Fruit fly (Drosophila melanogaster) whole organism, embryonic: ENCODE results near the gene Hmt4-20.

ENCODE experiments used
- CG10274 ChIP-seq: fragments of 200-800 bp; sonication (Bioruptor generic); optimal IDR thresholded peaks from 3 replicates; lab custom pipeline; 2017; ENCODE audit warnings: missing biosample characterization, mild to moderate bottlenecking, missing genetic modification characterization
- CG10959 ChIP-seq: fragments of 200-800 bp; sonication (Bioruptor generic); IDR thresholded peaks from 2 replicates; pipeline ENCODE4 v1.3.6; 2022; ENCODE audit warnings: missing biosample characterization, missing genetic modification characterization
- CG12299 ChIP-seq: fragments of 200-800 bp; sonication (Bioruptor generic); optimal IDR thresholded peaks from 2 replicates; lab custom pipeline; 2018; ENCODE audit warnings: missing biosample characterization, mild to moderate bottlenecking, missing genetic modification characterization
- CG1233 ChIP-seq: fragments of 200-800 bp; sonication (Bioruptor generic); optimal IDR thresholded peaks from 4 replicates; lab custom pipeline; 2018; ENCODE audit warnings: missing biosample characterization, mild to moderate bottlenecking, missing genetic modification characterization
- CG12391 ChIP-seq: fragments of 200-800 bp; sonication (Bioruptor generic); optimal IDR thresholded peaks from 3 replicates; lab custom pipeline; 2018; ENCODE audit warnings: missing biosample characterization, mild to moderate bottlenecking, missing genetic modification characterization, moderate library complexity
- CG14860 ChIP-seq: fragments of 200-800 bp; sonication (Bioruptor generic); IDR thresholded peaks from 3 replicates; pipeline ENCODE4 v1.3.6; 2022; ENCODE audit warnings: missing biosample characterization, missing genetic modification characterization; ENCODE audit not compliant: partially characterized antibody
- CG15696 ChIP-seq: fragments of 200-800 bp; sonication (Bioruptor generic); optimal IDR thresholded peaks from 2 replicates; lab custom pipeline; 2019; ENCODE audit warnings: missing biosample characterization, mild to moderate bottlenecking, missing genetic modification characterization, moderate library complexity
- CG1602 ChIP-seq: fragments of 200-800 bp; sonication (Bioruptor generic); optimal IDR thresholded peaks from 3 replicates; lab custom pipeline; 2016; ENCODE audit warnings: missing biosample characterization, missing genetic modification characterization
- CG16863 ChIP-seq: fragments of 200-800 bp; sonication (Bioruptor generic); optimal IDR thresholded peaks from 3 replicates; lab custom pipeline; 2016; ENCODE audit warnings: missing biosample characterization, missing genetic modification characterization
- CG31388 ChIP-seq: fragments of 200-800 bp; sonication (Bioruptor generic); optimal IDR thresholded peaks from 2 replicates; lab custom pipeline; 2016; ENCODE audit warnings: missing biosample characterization, missing genetic modification characterization
- CG32767 ChIP-seq: fragments of 200-800 bp; sonication (Bioruptor generic); IDR thresholded peaks from 2 replicates; pipeline ENCODE4 v1.3.6; 2022; ENCODE audit warnings: missing biosample characterization, missing genetic modification characterization
- CG33213 ChIP-seq: fragments of 200-800 bp; sonication (Bioruptor generic); optimal IDR thresholded peaks from 3 replicates; lab custom pipeline; 2016; ENCODE audit warnings: missing biosample characterization, missing genetic modification characterization
- CG34224 ChIP-seq: fragments of 200-800 bp; sonication (Bioruptor generic); IDR thresholded peaks from 3 replicates; pipeline ENCODE4 v1.3.6; 2022; ENCODE audit warnings: missing biosample characterization, missing genetic modification characterization; ENCODE audit not compliant: partially characterized antibody
- CG4282 ChIP-seq: fragments of 200-800 bp; sonication (Bioruptor generic); optimal IDR thresholded peaks from 2 replicates; lab custom pipeline; 2016; ENCODE audit warnings: missing biosample characterization, missing genetic modification characterization
- CG4328 ChIP-seq: fragments of 200-800 bp; sonication (Bioruptor generic); optimal IDR thresholded peaks from 3 replicates; lab custom pipeline; 2017; ENCODE audit warnings: missing biosample characterization, missing genetic modification reagents, missing genetic modification characterization
- CG5245 ChIP-seq: fragments of 200-800 bp; sonication (Bioruptor generic); optimal IDR thresholded peaks from 3 replicates; lab custom pipeline; 2016; ENCODE audit warnings: missing biosample characterization, missing genetic modification characterization
- CG6254 ChIP-seq: fragments of 200-800 bp; sonication (Bioruptor generic); optimal IDR thresholded peaks from 3 replicates; lab custom pipeline; 2017; ENCODE audit warnings: mild to moderate bottlenecking, missing biosample characterization, missing genetic modification reagents, missing genetic modification characterization
- CG6654 ChIP-seq: fragments of 200-800 bp; sonication (Bioruptor generic); optimal IDR thresholded peaks from 2 replicates; lab custom pipeline; 2017; ENCODE audit warnings: missing biosample characterization, mild to moderate bottlenecking, missing genetic modification characterization
- CG7786 ChIP-seq: fragments of 200-800 bp; sonication (Bioruptor generic); optimal IDR thresholded peaks from 2 replicates; lab custom pipeline; 2016; ENCODE audit warnings: missing biosample characterization, missing genetic modification characterization
- CG7963 ChIP-seq: fragments of 200-800 bp; sonication (Bioruptor generic); IDR thresholded peaks from 3 replicates; pipeline ENCODE4 v1.3.6; 2022; ENCODE audit warnings: missing biosample characterization, missing genetic modification characterization; ENCODE audit not compliant: partially characterized antibody
- CG9215 ChIP-seq: fragments of 200-800 bp; sonication (Bioruptor generic); IDR thresholded peaks from 2 replicates; pipeline ENCODE4 v1.3.6; 2022; ENCODE audit warnings: missing biosample characterization, missing genetic modification characterization
- CrebB ChIP-seq: fragments of 200-800 bp; sonication (Bioruptor generic); optimal IDR thresholded peaks from 3 replicates; lab custom pipeline; 2018; ENCODE audit warnings: missing biosample characterization, mild to moderate bottlenecking, missing genetic modification characterization
- HLH54F ChIP-seq: fragments of 200-800 bp; sonication (Bioruptor generic); optimal IDR thresholded peaks from 3 replicates; lab custom pipeline; 2016; ENCODE audit warnings: missing biosample characterization, missing genetic modification characterization
- HmgZ ChIP-seq: fragments of 200-800 bp; sonication (Bioruptor generic); optimal IDR thresholded peaks from 2 replicates; lab custom pipeline; 2018; ENCODE audit warnings: missing biosample characterization, mild to moderate bottlenecking, missing genetic modification characterization
- Hmx ChIP-seq: fragments of 200-800 bp; sonication (Bioruptor generic); optimal IDR thresholded peaks from 2 replicates; lab custom pipeline; 2016; ENCODE audit warnings: missing biosample characterization, missing genetic modification characterization
- Lhr ChIP-seq: fragments of 200-800 bp; sonication (Bioruptor generic); optimal IDR thresholded peaks from 3 replicates; lab custom pipeline; 2017; ENCODE audit warnings: mild to moderate bottlenecking, missing biosample characterization, missing genetic modification reagents, missing genetic modification characterization
- Mrtf ChIP-seq: fragments of 200-800 bp; sonication (Bioruptor generic); IDR thresholded peaks from 3 replicates; pipeline ENCODE4 v1.3.6; 2022; ENCODE audit warnings: missing biosample characterization, missing genetic modification characterization
- Myb ChIP-seq: fragments of 200-800 bp; sonication (Bioruptor generic); optimal IDR thresholded peaks from 2 replicates; lab custom pipeline; 2016; ENCODE audit warnings: missing biosample characterization, missing genetic modification characterization
- Sin3A ChIP-seq: fragments of >200 bp; optimal IDR thresholded peaks from 2 replicates; lab custom pipeline; 2018
- ab ChIP-seq: fragments of 200-800 bp; sonication (Bioruptor generic); optimal IDR thresholded peaks from 2 replicates; lab custom pipeline; 2016; ENCODE audit warnings: missing biosample characterization, missing genetic modification characterization
- ara ChIP-seq: fragments of 200-800 bp; sonication (Bioruptor generic); IDR thresholded peaks from 2 replicates; pipeline ENCODE4 v1.3.6; 2022; ENCODE audit warnings: missing biosample characterization, missing genetic modification characterization
- ase ChIP-seq: fragments of 200-800 bp; sonication (Bioruptor generic); IDR thresholded peaks from 3 replicates; pipeline ENCODE4 v1.3.6; 2022; ENCODE audit warnings: missing biosample characterization, missing genetic modification characterization
- cg ChIP-seq: fragments of 200-800 bp; sonication (Bioruptor generic); optimal IDR thresholded peaks from 3 replicates; lab custom pipeline; 2019; ENCODE audit warnings: missing biosample characterization, mild to moderate bottlenecking, missing genetic modification characterization, moderate library complexity
- chif ChIP-seq, 2 experiments: fragments of 200-800 bp; sonication (Bioruptor generic); optimal IDR thresholded peaks; 3 replicates each; lab custom pipeline; 2016; ENCODE audit warnings: missing biosample characterization in 2 of 2, missing genetic modification characterization in 2 of 2
- gcm ChIP-seq: fragments of 200-800 bp; sonication (Bioruptor generic); optimal IDR thresholded peaks from 2 replicates; lab custom pipeline; 2019; ENCODE audit warnings: missing biosample characterization, mild to moderate bottlenecking, missing genetic modification characterization, moderate library complexity
- jigr1 ChIP-seq: fragments of 200-800 bp; sonication (Bioruptor generic); IDR thresholded peaks from 3 replicates; pipeline ENCODE4 v1.3.6; 2022; ENCODE audit warnings: missing biosample characterization, missing genetic modification characterization
- kni ChIP-seq: fragments of 200-800 bp; sonication (Bioruptor generic); optimal IDR thresholded peaks from 3 replicates; lab custom pipeline; 2017; ENCODE audit warnings: mild to moderate bottlenecking, missing biosample characterization, missing genetic modification reagents, missing genetic modification characterization
- nom ChIP-seq: fragments of 200-800 bp; sonication (Bioruptor generic); optimal IDR thresholded peaks from 2 replicates; lab custom pipeline; 2017; ENCODE audit warnings: missing biosample characterization, missing genetic modification characterization, mild to moderate bottlenecking, moderate library complexity, missing genetic modification reagents
- pfk ChIP-seq: fragments of 200-800 bp; sonication (Bioruptor generic); optimal IDR thresholded peaks from 2 replicates; lab custom pipeline; 2018; ENCODE audit warnings: missing biosample characterization, mild to moderate bottlenecking, missing genetic modification characterization, moderate library complexity
- pita ChIP-seq: fragments of 200-800 bp; sonication (Bioruptor generic); optimal IDR thresholded peaks from 2 replicates; lab custom pipeline; 2017; ENCODE audit warnings: missing biosample characterization, mild to moderate bottlenecking, missing genetic modification characterization
- pum ChIP-seq: fragments of 200-800 bp; sonication (Bioruptor generic); optimal IDR thresholded peaks from 2 replicates; lab custom pipeline; 2016; ENCODE audit warnings: missing biosample characterization, missing genetic modification characterization
- repo ChIP-seq: fragments of 200-800 bp; sonication (Bioruptor generic); optimal IDR thresholded peaks from 2 replicates; lab custom pipeline; 2016; ENCODE audit warnings: missing biosample characterization, missing genetic modification characterization
- rib ChIP-seq: fragments of 200-800 bp; sonication (Bioruptor generic); IDR thresholded peaks from 2 replicates; pipeline ENCODE4 v1.3.6; 2022; ENCODE audit warnings: missing biosample characterization, missing genetic modification characterization
- sens ChIP-seq: fragments of 200-800 bp; sonication (Bioruptor generic); peaks from one replicate; lab custom pipeline; 2016; ENCODE audit warnings: missing biosample characterization, missing genetic modification characterization
- sna ChIP-seq: fragments of 200-800 bp; sonication (Bioruptor generic); IDR thresholded peaks from 2 replicates; pipeline ENCODE4 v1.3.6; 2022; ENCODE audit warnings: missing biosample characterization, missing genetic modification characterization; ENCODE audit not compliant: partially characterized antibody
- sob ChIP-seq: fragments of 200-800 bp; sonication (Bioruptor generic); IDR thresholded peaks from 2 replicates; pipeline ENCODE4 v1.3.6; 2022; ENCODE audit warnings: missing biosample characterization, missing genetic modification characterization
- tio ChIP-seq: fragments of 200-800 bp; sonication (Bioruptor generic); optimal IDR thresholded peaks from 2 replicates; lab custom pipeline; 2017; ENCODE audit warnings: missing biosample characterization, missing genetic modification characterization, inconsistent platforms
- usp ChIP-seq: fragments of >200 bp; optimal IDR thresholded peaks from 2 replicates; lab custom pipeline; 2017; ENCODE audit warnings: missing biosample characterization, missing genetic modification characterization
- vfl ChIP-seq: fragments of 200-800 bp; sonication (Bioruptor generic); optimal IDR thresholded peaks from 2 replicates; lab custom pipeline; 2016; ENCODE audit warnings: missing biosample characterization, missing genetic modification characterization
- zen ChIP-seq: fragments of 200-800 bp; sonication (Bioruptor generic); optimal IDR thresholded peaks from 3 replicates; lab custom pipeline; 2018; ENCODE audit warnings: missing biosample characterization, mild to moderate bottlenecking, missing genetic modification characterization, moderate library complexity

Hmt4-20 gene

DNA sequence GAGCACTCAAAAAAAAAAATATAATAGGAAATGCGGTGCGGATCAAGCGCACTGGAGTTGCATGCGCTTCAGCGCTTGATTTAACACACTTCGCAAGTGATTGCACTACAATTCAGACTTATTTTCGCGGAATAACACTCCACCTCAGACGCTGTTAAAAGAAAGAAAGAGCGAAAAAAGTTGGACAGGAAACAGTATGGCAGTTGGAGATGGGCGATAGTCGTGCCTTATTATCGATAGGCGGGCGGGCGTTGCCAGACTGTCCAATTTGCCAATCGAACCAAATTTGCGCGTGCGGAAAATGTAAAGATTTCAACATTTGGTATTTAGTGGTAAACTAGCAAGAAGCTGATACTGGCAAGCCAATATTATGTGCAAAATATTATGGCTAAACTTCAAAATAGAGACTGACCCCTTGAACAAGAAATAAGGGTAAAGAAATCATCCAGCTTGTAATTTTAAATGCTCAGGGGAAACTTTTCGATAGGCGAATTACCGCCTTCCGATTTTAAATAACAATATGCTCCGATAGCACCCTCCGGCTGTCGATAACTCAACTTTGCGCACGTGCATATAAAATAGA is 26.5 kb downstream of the Hmt4-20 start, which contains the start of the genes RpL36 and Mybbp1A (continued):
- peak; percentile 54; the same call in 2 of the 3 replicates for TF ChIP-seq Mrtf (GFP tag; lab: Robert Waterston, UW)
- TF ChIP-seq CG16863 (GFP tag; lab: Kevin White, UChicago) = peak; percentile 72
- TF ChIP-seq vfl = peak; percentile 77
- peak; percentile 83 for TF ChIP-seq Myb (GFP tag; lab: Kevin White, UChicago)
- no peak for TF ChIP-seq Hmx (GFP tag; lab: Kevin White, UChicago)
- TF ChIP-seq sens (GFP tag; lab: Kevin White, UChicago) = peak; percentile 93
- TF ChIP-seq CG5245 (GFP tag; lab: Kevin White, UChicago) = peak; percentile 16
- peak; percentile 55 for TF ChIP-seq gcm
- peak; percentile 12 for TF ChIP-seq CG4282 (GFP tag; lab: Kevin White, UChicago)
- no peak for TF ChIP-seq CG10959 (GFP tag; lab: Robert Waterston, UW)
- peak; percentile 59 for TF ChIP-seq CG6254 (GFP tag; lab: Kevin White, UChicago)
- peak; percentile 86 for TF ChIP-seq sna (GFP tag; lab: Robert Waterston, UW)
- peak; percentile 83 for TF ChIP-seq CG4328 (GFP tag; lab: Kevin White, UChicago)
- peak; percentile 42 for TF ChIP-seq CG12299 (tag; lab: Kevin White, UChicago)
- TF ChIP-seq CG1233 (GFP tag; lab: Kevin White, UChicago) = peak; percentile 67
- peak; percentile 80 for TF ChIP-seq sob (GFP tag; lab: Robert Waterston, UW)
- peak; percentile 66 for TF ChIP-seq repo
- TF ChIP-seq pita (GFP tag; lab: Kevin White, UChicago) = no peak
- no peak for TF ChIP-seq jigr1 (GFP tag; lab: Robert Waterston, UW)
- TF ChIP-seq CG34224 = peak; percentile 84
- TF ChIP-seq CG33213 (GFP tag; lab: Kevin White, UChicago) = peak; percentile 82
- TF ChIP-seq CG6654 (GFP tag; lab: Kevin White, UChicago) = no peak
- peak; percentile 52 for TF ChIP-seq CrebB
- TF ChIP-seq ab (GFP tag; lab: Kevin White, UChicago) = no peak
- TF ChIP-seq CG31388 (GFP tag; lab: Kevin White, UChicago) = no peak
- peak; percentile 56; the same call in 2 of the 3 replicates for TF ChIP-seq ase (GFP tag; lab: Robert Waterston, UW)
- peak; percentile 31 for TF ChIP-seq CG1602 (GFP tag; lab: Kevin White, UChicago)
- peak; percentile 56 to 68 for TF ChIP-seq chif (GFP tag; optimal IDR thresholded peaks at IDR 0.05; lab: Kevin White, UChicago)
- TF ChIP-seq CG32767 (GFP tag; lab: Robert Waterston, UW) = 0 out of 2 replicates have a peak, but pooled peaks have one; percentile 41
- peak; percentile 29; the same call in 1 of the 2 replicates for TF ChIP-seq CG9215 (GFP tag; lab: Robert Waterston, UW)
- TF ChIP-seq cg = peak; percentile 62
- peak; percentile 29 for TF ChIP-seq zen (tag; lab: Kevin White, UChicago)
- TF ChIP-seq pum (GFP tag; lab: Kevin White, UChicago) = peak; percentile 34
- TF ChIP-seq CG7786 (GFP tag; lab: Kevin White, UChicago) = peak; percentile 70
- TF ChIP-seq Lhr (GFP tag; lab: Kevin White, UChicago) = peak; percentile 66
- TF ChIP-seq Sin3A = peak; percentile 92
- TF ChIP-seq CG15696 (tag; lab: Kevin White, UChicago) = no peak
- peak; percentile 79 for TF ChIP-seq kni (GFP tag; lab: Kevin White, UChicago)
- TF ChIP-seq HmgZ = peak; percentile 74
- peak; percentile 82 for TF ChIP-seq nom
- TF ChIP-seq pfk = peak; percentile 55
- peak; percentile 42; the same call in 1 of the 2 replicates for TF ChIP-seq ara (GFP tag; lab: Robert Waterston, UW)
- no peak for TF ChIP-seq tio
- peak; percentile 75 for TF ChIP-seq CG7963
- TF ChIP-seq CG10274 (GFP tag; lab: Kevin White, UChicago) = peak; percentile 69
- TF ChIP-seq rib (GFP tag; lab: Robert Waterston, UW) = peak; percentile 55; the same call in 1 of the 2 replicates
- TF ChIP-seq CG14860 (GFP tag; lab: Robert Waterston, UW) = peak; percentile 89
- TF ChIP-seq HLH54F = peak; percentile 80
- peak; percentile 70 for TF ChIP-seq CG12391 (tag; lab: Kevin White, UChicago)
- TF ChIP-seq usp (GFP tag; lab: Kevin White, UChicago) = no peak
